Worm (Caenorhabditis elegans) whole organism, early embryonic: Measurements from ENCODE around the gene capa-1.

Experiments used
- B0310.2 ChIP-seq: sonication (generic microtip); optimal IDR thresholded peaks from 2 replicates; lab custom pipeline; 2016; ENCODE audit warnings: mild to moderate bottlenecking, missing genetic modification characterization, missing compliant biosample characterization
- aly-1 ChIP-seq: sonication (generic microtip); optimal IDR thresholded peaks from 2 replicates; lab custom pipeline; 2016; ENCODE audit warnings: missing genetic modification characterization, missing compliant biosample characterization
- ama-1 ChIP-seq: fragments of 150-350 bp; optimal IDR thresholded peaks from 2 replicates; lab custom pipeline; 2014
- ceh-13 ChIP-seq: fragments of 200-800 bp; sonication (Bioruptor generic); optimal IDR thresholded peaks from 2 replicates; lab custom pipeline; 2018; ENCODE audit warnings: mild to moderate bottlenecking, missing genetic modification characterization, missing compliant biosample characterization
- ceh-36 ChIP-seq: sonication (generic microtip); optimal IDR thresholded peaks from 2 replicates; lab custom pipeline; 2016; ENCODE audit warnings: missing genetic modification characterization, inconsistent platforms, missing compliant biosample characterization
- ets-7 ChIP-seq: sonication (generic microtip); optimal IDR thresholded peaks from 2 replicates; lab custom pipeline; 2016; ENCODE audit warnings: missing genotype, missing genetic modification characterization, missing compliant biosample characterization
- flt-1 ChIP-seq: fragments of 200-800 bp; sonication (Bioruptor generic); IDR thresholded peaks from 2 replicates; pipeline ENCODE4 v1.3.6; 2022; ENCODE audit warnings: missing genetic modification characterization, missing compliant biosample characterization
- hmbx-1 ChIP-seq: sonication (generic microtip); optimal IDR thresholded peaks from 2 replicates; lab custom pipeline; 2016; ENCODE audit warnings: mild to moderate bottlenecking, missing genetic modification characterization, missing compliant biosample characterization
- hmg-4 ChIP-seq: fragments of 200-800 bp; sonication (Bioruptor generic); optimal IDR thresholded peaks from 2 replicates; lab custom pipeline; 2018; ENCODE audit warnings: mild to moderate bottlenecking, missing genetic modification characterization, missing compliant biosample characterization
- hnd-1 ChIP-seq: sonication (generic microtip); optimal IDR thresholded peaks from 2 replicates; lab custom pipeline; 2016; ENCODE audit warnings: missing genetic modification characterization, missing compliant biosample characterization
- scrt-1 ChIP-seq: fragments of 200-800 bp; sonication (Bioruptor generic); IDR thresholded peaks from 2 replicates; pipeline ENCODE4 v1.3.6; 2022; ENCODE audit warnings: missing genetic modification characterization, missing compliant biosample characterization
- tra-4 ChIP-seq: sonication (generic microtip); optimal IDR thresholded peaks from 2 replicates; lab custom pipeline; 2017; ENCODE audit warnings: missing genetic modification characterization, missing compliant biosample characterization

- TF ChIP-seq B0310.2 (tag; lab: Kevin White, UChicago) (no peak), ama-1 (lab: Kevin White, UChicago) (no peak), flt-1 (GFP tag; lab: Robert Waterston, UW) (no peak), scrt-1 (no peak), ceh-13 (GFP tag; lab: Kevin White, UChicago) (no peak), aly-1 (tag; lab: Kevin White, UChicago) (no peak), hnd-1 (tag; lab: Kevin White, UChicago) (no peak), ceh-36 (tag; lab: Kevin White, UChicago) (no peak), ets-7 (no peak), tra-4 (no peak), hmbx-1 (tag; lab: Kevin White, UChicago) (no peak), hmg-4 (GFP tag; lab: Kevin White, UChicago) (no peak)
Measured at ce11 chrX:5962560-5962959, 43.4 kb downstream of the capa-1 start.
